Fruit fly (Drosophila melanogaster) whole organism, embryonic: ENCODE data around the gene CG10874.

Source experiments
- Aef1 ChIP-seq: fragments of 200-800 bp; sonication (Bioruptor generic); IDR thresholded peaks from 3 replicates; pipeline ENCODE4 v1.3.6; 2022; ENCODE audit warnings: missing biosample characterization, missing genetic modification characterization
- BtbVII ChIP-seq: fragments of 200-800 bp; sonication (Bioruptor generic); optimal IDR thresholded peaks from 3 replicates; lab custom pipeline; 2017; ENCODE audit warnings: missing biosample characterization, mild to moderate bottlenecking, missing genetic modification characterization
- CG10147 ChIP-seq: fragments of 200-800 bp; sonication (Bioruptor generic); optimal IDR thresholded peaks from 2 replicates; lab custom pipeline; 2019; ENCODE audit warnings: missing biosample characterization, mild to moderate bottlenecking, missing genetic modification characterization, moderate library complexity
- CG10267 ChIP-seq: fragments of 200-800 bp; sonication (Bioruptor generic); optimal IDR thresholded peaks from 2 replicates; lab custom pipeline; 2018; ENCODE audit warnings: missing biosample characterization, mild to moderate bottlenecking, missing genetic modification characterization, moderate library complexity
- CG12071 ChIP-seq: fragments of 200-800 bp; sonication (Bioruptor generic); optimal IDR thresholded peaks from 3 replicates; lab custom pipeline; 2018; ENCODE audit warnings: missing biosample characterization, mild to moderate bottlenecking, missing genetic modification characterization
- CG12236 ChIP-seq: fragments of 200-800 bp; sonication (Bioruptor generic); optimal IDR thresholded peaks from 2 replicates; lab custom pipeline; 2016; ENCODE audit warnings: missing biosample characterization, missing genetic modification characterization
- CG14710 ChIP-seq: fragments of 200-800 bp; sonication (Bioruptor generic); optimal IDR thresholded peaks from 3 replicates; lab custom pipeline; 2019; ENCODE audit warnings: missing biosample characterization, mild to moderate bottlenecking, missing genetic modification characterization, moderate library complexity
- CG15073 ChIP-seq: fragments of 200-800 bp; sonication (Bioruptor generic); optimal IDR thresholded peaks from 2 replicates; lab custom pipeline; 2016; ENCODE audit warnings: missing biosample characterization, missing genetic modification characterization
- CG1603 ChIP-seq: fragments of 200-800 bp; sonication (Bioruptor generic); optimal IDR thresholded peaks from 2 replicates; lab custom pipeline; 2019; ENCODE audit warnings: missing biosample characterization, mild to moderate bottlenecking, missing genetic modification characterization, moderate library complexity
- CG16813 ChIP-seq: fragments of 200-800 bp; sonication (Bioruptor generic); IDR thresholded peaks from 3 replicates; pipeline ENCODE4 v1.3.6; 2022; ENCODE audit warnings: missing biosample characterization, missing genetic modification characterization; ENCODE audit not compliant: partially characterized antibody
- CG17612 ChIP-seq: fragments of 200-800 bp; sonication (Bioruptor generic); IDR thresholded peaks from 2 replicates; pipeline ENCODE4 v1.3.6; 2022; ENCODE audit warnings: missing biosample characterization, missing genetic modification characterization
- CG1792 ChIP-seq: fragments of 200-800 bp; sonication (Bioruptor generic); optimal IDR thresholded peaks from 2 replicates; lab custom pipeline; 2016; ENCODE audit warnings: missing biosample characterization, missing genetic modification characterization
- CG18011 ChIP-seq: fragments of 200-800 bp; sonication (Bioruptor generic); optimal IDR thresholded peaks from 2 replicates; lab custom pipeline; 2017; ENCODE audit warnings: missing biosample characterization, missing genetic modification characterization, mild to moderate bottlenecking, moderate library complexity, missing genotype
- CG18476 ChIP-seq: fragments of 200-800 bp; sonication (Bioruptor generic); optimal IDR thresholded peaks from 2 replicates; lab custom pipeline; 2016; ENCODE audit warnings: missing biosample characterization, mild to moderate bottlenecking, missing genetic modification characterization
- CG2116 ChIP-seq: fragments of 200-800 bp; sonication (Bioruptor generic); optimal IDR thresholded peaks from 3 replicates; lab custom pipeline; 2018; ENCODE audit warnings: missing biosample characterization, mild to moderate bottlenecking, missing genetic modification characterization
- CG31441 ChIP-seq: fragments of 200-800 bp; sonication (Bioruptor generic); IDR thresholded peaks from 2 replicates; pipeline ENCODE4 v1.3.6; 2022; ENCODE audit warnings: missing biosample characterization, missing genetic modification characterization
- CG3281 ChIP-seq: fragments of 200-800 bp; sonication (Bioruptor generic); optimal IDR thresholded peaks from 3 replicates; lab custom pipeline; 2017; ENCODE audit warnings: missing biosample characterization, mild to moderate bottlenecking, missing genetic modification characterization
- CG6791 ChIP-seq: fragments of 200-800 bp; sonication (Bioruptor generic); IDR thresholded peaks from 3 replicates; pipeline ENCODE4 v1.3.6; 2022; ENCODE audit warnings: missing biosample characterization, missing genetic modification characterization; ENCODE audit not compliant: partially characterized antibody
- CG7556 ChIP-seq: fragments of 200-800 bp; sonication (Bioruptor generic); optimal IDR thresholded peaks from 2 replicates; lab custom pipeline; 2017; ENCODE audit warnings: missing biosample characterization, mild to moderate bottlenecking, missing genetic modification characterization
- CG8765 ChIP-seq: fragments of 200-800 bp; sonication (Bioruptor generic); IDR thresholded peaks from 2 replicates; pipeline ENCODE4 v1.3.6; 2022; ENCODE audit warnings: missing biosample characterization, missing genetic modification characterization
- CG9437 ChIP-seq: fragments of 200-800 bp; sonication (Bioruptor generic); optimal IDR thresholded peaks from 2 replicates; lab custom pipeline; 2018; ENCODE audit warnings: missing biosample characterization, mild to moderate bottlenecking, missing genetic modification characterization
- Deaf1 ChIP-seq: fragments of 200-800 bp; optimal IDR thresholded peaks from 3 replicates; lab custom pipeline; 2019; ENCODE audit warnings: missing biosample characterization, mild to moderate bottlenecking, missing genetic modification characterization, moderate library complexity
- Dp ChIP-seq: fragments of 200-800 bp; sonication (Bioruptor generic); optimal IDR thresholded peaks from 2 replicates; lab custom pipeline; 2018; ENCODE audit warnings: missing biosample characterization, mild to moderate bottlenecking, missing genetic modification characterization, moderate library complexity
- Hmx ChIP-seq: fragments of 200-800 bp; sonication (Bioruptor generic); optimal IDR thresholded peaks from 2 replicates; lab custom pipeline; 2016; ENCODE audit warnings: missing biosample characterization, missing genetic modification characterization
- Kr ChIP-seq: fragments of 200-800 bp; sonication (Bioruptor generic); optimal IDR thresholded peaks from 2 replicates; lab custom pipeline; 2017; ENCODE audit warnings: missing biosample characterization, mild to moderate bottlenecking, missing genetic modification characterization
- Ptx1 ChIP-seq: fragments of 200-800 bp; sonication (Bioruptor generic); IDR thresholded peaks from 2 replicates; pipeline ENCODE4 v1.3.6; 2022; ENCODE audit warnings: missing biosample characterization, missing genetic modification characterization
- Side ChIP-seq: fragments of 200-800 bp; sonication (Bioruptor generic); optimal IDR thresholded peaks from 2 replicates; lab custom pipeline; 2016; ENCODE audit warnings: missing biosample characterization, missing genetic modification characterization
- Spps ChIP-seq: fragments of 200-800 bp; sonication (Bioruptor generic); optimal IDR thresholded peaks from 2 replicates; lab custom pipeline; 2018; ENCODE audit warnings: missing biosample characterization, mild to moderate bottlenecking, missing genetic modification characterization
- Tbp ChIP-seq: fragments of >200 bp; optimal IDR thresholded peaks from 2 replicates; lab custom pipeline; 2018; ENCODE audit warnings: missing biosample characterization, missing genetic modification characterization
- btn ChIP-seq: fragments of 200-800 bp; sonication (Bioruptor generic); optimal IDR thresholded peaks from 2 replicates; lab custom pipeline; 2016; ENCODE audit warnings: missing biosample characterization, missing genetic modification characterization
- cato ChIP-seq: fragments of 200-800 bp; sonication (Bioruptor generic); optimal IDR thresholded peaks from 2 replicates; lab custom pipeline; 2016; ENCODE audit warnings: missing biosample characterization, missing genetic modification characterization, borderline replicate concordance
- caup ChIP-seq: fragments of 200-800 bp; sonication (Bioruptor generic); optimal IDR thresholded peaks from 3 replicates; lab custom pipeline; 2017; ENCODE audit warnings: missing biosample characterization, mild to moderate bottlenecking, missing genetic modification characterization, moderate library complexity; ENCODE audit not compliant: severe bottlenecking
- cg ChIP-seq: fragments of 200-800 bp; sonication (Bioruptor generic); optimal IDR thresholded peaks from 3 replicates; lab custom pipeline; 2019; ENCODE audit warnings: missing biosample characterization, mild to moderate bottlenecking, missing genetic modification characterization, moderate library complexity
- chn ChIP-seq: fragments of 200-800 bp; sonication (Bioruptor generic); optimal IDR thresholded peaks from 2 replicates; lab custom pipeline; 2016; ENCODE audit warnings: missing biosample characterization, missing genetic modification characterization
- cwo ChIP-seq: fragments of 200-800 bp; sonication (Bioruptor generic); optimal IDR thresholded peaks from 3 replicates; lab custom pipeline; 2017; ENCODE audit warnings: missing biosample characterization, missing genetic modification characterization, mild to moderate bottlenecking, moderate library complexity, missing genetic modification reagents
- danr ChIP-seq: fragments of 200-800 bp; sonication (Bioruptor generic); IDR thresholded peaks from 2 replicates; pipeline ENCODE4 v1.3.6; 2022; ENCODE audit warnings: missing biosample characterization, missing genetic modification characterization
- exex ChIP-seq: fragments of 200-800 bp; sonication (Bioruptor generic); optimal IDR thresholded peaks from 4 replicates; lab custom pipeline; 2018; ENCODE audit warnings: missing biosample characterization, mild to moderate bottlenecking, missing genetic modification characterization, moderate library complexity
- her ChIP-seq: fragments of 200-800 bp; sonication (Bioruptor generic); optimal IDR thresholded peaks from 2 replicates; lab custom pipeline; 2016; ENCODE audit warnings: missing biosample characterization, missing genetic modification characterization
- hth ChIP-seq: fragments of >200 bp; optimal IDR thresholded peaks from 2 replicates; lab custom pipeline; 2017; ENCODE audit warnings: inconsistent platforms
- jumu ChIP-seq: fragments of 200-800 bp; sonication (Bioruptor generic); optimal IDR thresholded peaks from 3 replicates; lab custom pipeline; 2016; ENCODE audit warnings: missing biosample characterization, missing genetic modification characterization
- lab ChIP-seq: fragments of 200-800 bp; sonication (Bioruptor generic); optimal IDR thresholded peaks from 3 replicates; lab custom pipeline; 2017; ENCODE audit warnings: missing biosample characterization, missing genetic modification characterization, mild to moderate bottlenecking, moderate library complexity, missing genetic modification reagents
- lola ChIP-seq, 3 experiments: fragments of >200 bp in 2 of 3; fragments of 200-800 bp in 1 of 3; sonication (Bioruptor generic) in 1 of 3; optimal IDR thresholded peaks; 2 replicates each; lab custom pipeline; 2017 to 2019; ENCODE audit warnings: missing biosample characterization in 3 of 3, missing genetic modification characterization in 3 of 3, mild to moderate bottlenecking in 1 of 3, moderate library complexity in 1 of 3
- nmo ChIP-seq: fragments of 200-800 bp; sonication (Bioruptor generic); optimal IDR thresholded peaks from 2 replicates; lab custom pipeline; 2018; ENCODE audit warnings: missing biosample characterization, mild to moderate bottlenecking, missing genetic modification characterization, moderate library complexity
- phol ChIP-seq: fragments of 200-800 bp; sonication (Bioruptor generic); optimal IDR thresholded peaks from 3 replicates; lab custom pipeline; 2018; ENCODE audit warnings: missing biosample characterization, mild to moderate bottlenecking, missing genetic modification characterization, moderate library complexity
- pzg ChIP-seq: fragments of 200-800 bp; sonication (Bioruptor generic); optimal IDR thresholded peaks from 3 replicates; lab custom pipeline; 2018; ENCODE audit warnings: missing biosample characterization, mild to moderate bottlenecking, missing genetic modification characterization, moderate library complexity
- row ChIP-seq: fragments of 200-800 bp; sonication (Bioruptor generic); IDR thresholded peaks from 3 replicates; pipeline ENCODE4 v1.3.6; 2022; ENCODE audit warnings: missing biosample characterization, missing genetic modification characterization
- tx ChIP-seq: fragments of 200-800 bp; sonication (Bioruptor generic); optimal IDR thresholded peaks from 2 replicates; lab custom pipeline; 2016; ENCODE audit warnings: missing biosample characterization, missing genetic modification characterization
- wor ChIP-seq: fragments of 200-800 bp; sonication (Bioruptor generic); IDR thresholded peaks from 2 replicates; pipeline ENCODE4 v1.3.6; 2022; ENCODE audit warnings: missing biosample characterization, missing genetic modification characterization
- zfh2 ChIP-seq: fragments of 200-800 bp; sonication (Bioruptor generic); optimal IDR thresholded peaks from 2 replicates; lab custom pipeline; 2016; ENCODE audit warnings: missing biosample characterization, missing genetic modification characterization

The CG10874 gene

dm6 chr2L:2220573-2221332 is 28.6 kb upstream of the CG10874 start, which contains the start of gene papi (continued):
- TF ChIP-seq jumu (GFP tag; lab: Kevin White, UChicago) = no peak
- TF ChIP-seq Hmx (GFP tag; lab: Kevin White, UChicago) = no peak
- no peak for TF ChIP-seq CG3281 (GFP tag; lab: Kevin White, UChicago)
- TF ChIP-seq CG9437 (GFP tag; lab: Kevin White, UChicago) = peak; percentile 27
- peak; percentile 22 for TF ChIP-seq lab (GFP tag; lab: Kevin White, UChicago)
- no peak for TF ChIP-seq BtbVII
- TF ChIP-seq wor = no peak
- no peak for TF ChIP-seq CG18476 (GFP tag; lab: Kevin White, UChicago)
- peak; percentile 67 for TF ChIP-seq pzg (GFP tag; lab: Kevin White, UChicago)
- peak; percentile 57 for TF ChIP-seq exex (tag; lab: Kevin White, UChicago)
- TF ChIP-seq CG1792 (GFP tag; lab: Kevin White, UChicago) = no peak
- TF ChIP-seq chn (GFP tag; lab: Kevin White, UChicago) = no peak
- TF ChIP-seq CG16813 (GFP tag; lab: Robert Waterston, UW) = no peak
- TF ChIP-seq Aef1 (GFP tag; lab: Robert Waterston, UW) = no peak
- no peak for TF ChIP-seq CG7556 (GFP tag; lab: Kevin White, UChicago)
- TF ChIP-seq cato (GFP tag; lab: Kevin White, UChicago) = no peak
- TF ChIP-seq CG31441 (GFP tag; lab: Robert Waterston, UW) = no peak
- no peak for TF ChIP-seq Kr (GFP tag; lab: Kevin White, UChicago)
- peak; percentile 23 for TF ChIP-seq Side (GFP tag; lab: Kevin White, UChicago)
- TF ChIP-seq CG6791 (GFP tag; lab: Robert Waterston, UW) = 0 out of 3 replicates have a peak, but pooled peaks have one; percentile 21
- TF ChIP-seq danr (GFP tag; lab: Robert Waterston, UW) = no peak
- peak; percentile 34 for TF ChIP-seq CG1603 (tag; lab: Kevin White, UChicago)
- TF ChIP-seq CG17612 = no peak
- TF ChIP-seq phol (tag; lab: Kevin White, UChicago) = peak; percentile 3
- no peak for TF ChIP-seq CG12236 (GFP tag; lab: Kevin White, UChicago)
- no peak for TF ChIP-seq nmo (GFP tag; lab: Kevin White, UChicago)
- TF ChIP-seq CG2116 (GFP tag; lab: Kevin White, UChicago) = no peak
- TF ChIP-seq CG18011 = no peak
- peak; percentile 66 for TF ChIP-seq cwo (GFP tag; lab: Kevin White, UChicago)
- no peak for TF ChIP-seq tx (GFP tag; lab: Kevin White, UChicago)
- no peak for TF ChIP-seq caup (GFP tag; lab: Kevin White, UChicago)
- no peak for TF ChIP-seq CG8765 (GFP tag; lab: Robert Waterston, UW)
- no peak for TF ChIP-seq Spps
- TF ChIP-seq Ptx1 (GFP tag; lab: Robert Waterston, UW) = no peak
- peak; percentile 13 for TF ChIP-seq cg
- no peak for TF ChIP-seq CG12071 (GFP tag; lab: Kevin White, UChicago)
- TF ChIP-seq hth = no peak

dm6 chr2L:2217067-2217684 is 25.0 kb upstream of the CG10874 start, which contains the start of the genes CG15386, CG42371 and mio:
TSS of gene CG15386 (minus strand) at chr2L:2217246.
TSS of gene CG42371 (minus strand) at chr2L:2217246.
TSS of gene mio (plus strand) at chr2L:2217290.
- TF ChIP-seq btn (GFP tag; lab: Kevin White, UChicago) (no peak), CG14710 (peak; percentile 81), CG15073 (GFP tag; lab: Kevin White, UChicago) (no peak), CG10267 (peak; percentile 93), Dp (GFP tag; lab: Kevin White, UChicago) (peak; percentile 24), her (peak; percentile 11), lola (GFP tag; optimal IDR thresholded peaks at IDR 0.05; lab: Kevin White, UChicago) (no peak), Deaf1 (tag; lab: Kevin White, UChicago) (no peak), pzg (GFP tag; lab: Kevin White, UChicago) (peak; percentile 71), row (peak; percentile 14; the same call in 1 of the 3 replicates), Tbp (GFP tag; lab: Kevin White, UChicago) (no peak), zfh2 (GFP tag; lab: Kevin White, UChicago) (peak; percentile 16), CG10147 (GFP tag; lab: Kevin White, UChicago) (no peak)
